Worm (Caenorhabditis elegans) whole organism, midembryonic: ENCODE results near the gene T07G12.2.

Experiments used
- cog-1 ChIP-seq: sonication (generic microtip); optimal IDR thresholded peaks from 2 replicates; lab custom pipeline; 2016; ENCODE audit warnings: missing genetic modification characterization, missing compliant biosample characterization
- flt-1 ChIP-seq: fragments of 200-800 bp; sonication (Bioruptor generic); IDR thresholded peaks from 2 replicates; pipeline ENCODE4 v1.3.6; 2022; ENCODE audit warnings: missing genetic modification characterization, missing compliant biosample characterization
- klf-2 ChIP-seq: fragments of 200-800 bp; sonication (Bioruptor generic); conservative IDR thresholded peaks from 2 replicates; pipeline ENCODE4 v1.3.6; 2022; ENCODE audit warnings: missing genetic modification reagents, missing genetic modification characterization, missing compliant biosample characterization
- med-1 ChIP-seq: sonication (generic microtip); optimal IDR thresholded peaks from 2 replicates; lab custom pipeline; 2017; ENCODE audit warnings: missing genetic modification characterization, mild to moderate bottlenecking, missing compliant biosample characterization, antibody characterized with exemption, missing genetic modification reagents; ENCODE audit not compliant: insufficient read depth
- ztf-23 ChIP-seq: fragments of 200-800 bp; sonication (Bioruptor generic); IDR thresholded peaks from 2 replicates; pipeline ENCODE4 v1.3.6; 2022; ENCODE audit warnings: missing genetic modification reagents, missing genetic modification characterization, missing compliant biosample characterization
- ztf-29 ChIP-seq: fragments of 200-800 bp; sonication (Bioruptor generic); IDR thresholded peaks from 2 replicates; pipeline ENCODE4 v1.3.6; 2022; ENCODE audit warnings: missing genetic modification reagents, missing genetic modification characterization, missing compliant biosample characterization

ce11 chrIV:10564613-10565012 lies 34.1 kb downstream of the T07G12.2 start:
- TF ChIP-seq flt-1 = no peak
- no peak for TF ChIP-seq ztf-29 (GFP tag; lab: Robert Waterston, UW)
- no peak for TF ChIP-seq klf-2 (GFP tag; lab: Robert Waterston, UW)
- TF ChIP-seq ztf-23 (GFP tag; lab: Robert Waterston, UW) = no peak
- TF ChIP-seq med-1 (GFP tag; lab: Kevin White, UChicago) = no peak
- no peak for TF ChIP-seq cog-1 (tag; lab: Kevin White, UChicago)
